Worm (Caenorhabditis elegans): ENCODE data around the gene ZC412.10.

ZC412.10 gene

ce11 chrV:14895557-14895956, 18.9 kb upstream of the ZC412.10 start, which contains the start of gene mpst-3 (continued):
- TF ChIP-seq jun-1 (tag; optimal IDR thresholded peaks at IDR 0.05), result no peak
- no peak for TF ChIP-seq nhr-237 (tag; optimal IDR thresholded peaks at IDR 0.05)
- no peak for TF ChIP-seq ctbp-1 (GFP tag; IDR thresholded peaks at IDR 0.05)
- no peak for TF ChIP-seq spr-1 (tag; optimal IDR thresholded peaks at IDR 0.05)
- no peak for TF ChIP-seq skn-1 (tag; optimal IDR thresholded peaks at IDR 0.05)
- TF ChIP-seq nhr-41 (GFP tag; IDR thresholded peaks at IDR 0.05), result no peak
- TF ChIP-seq nhr-48 (tag; optimal IDR thresholded peaks at IDR 0.05), result peak; percentile 47
- TF ChIP-seq snpc-1.2 (GFP tag; IDR thresholded peaks at IDR 0.05), result no peak
- TF ChIP-seq nhr-25 (tag; optimal IDR thresholded peaks at IDR 0.05; ENCODE audit: borderline replicate concordance, insufficient read depth), result no peak
- no peak for TF ChIP-seq F10B5.3 (tag; optimal IDR thresholded peaks at IDR 0.05)
- TF ChIP-seq daf-8 (GFP tag; IDR thresholded peaks at IDR 0.05), result no peak
- TF ChIP-seq unc-130 (GFP tag; optimal IDR thresholded peaks at IDR 0.05), result no peak
- TF ChIP-seq mxl-2 (GFP tag; conservative IDR thresholded peaks at IDR 0.05), result no peak
- no peak for TF ChIP-seq nhr-111 (GFP tag; optimal IDR thresholded peaks at IDR 0.05)
- TF ChIP-seq lir-3 (tag; optimal IDR thresholded peaks at IDR 0.05), result no peak
- no peak for TF ChIP-seq ceh-44 (GFP tag; IDR thresholded peaks at IDR 0.05)
- peak; percentile 51 for TF ChIP-seq mxl-3 (GFP tag; optimal IDR thresholded peaks at IDR 0.05)
- TF ChIP-seq hlh-11 (tag; optimal IDR thresholded peaks at IDR 0.05), result peak; percentile 79
- no peak for TF ChIP-seq ama-1 (optimal IDR thresholded peaks at IDR 0.05)
- TF ChIP-seq pha-4 (GFP tag; IDR thresholded peaks at IDR 0.05), result no peak
- TF ChIP-seq pha-4 (tag; optimal IDR thresholded peaks at IDR 0.05), result no peak
- no peak for TF ChIP-seq zip-11 (GFP tag; IDR thresholded peaks at IDR 0.05)
- no peak for TF ChIP-seq hmg-1.1 (GFP tag; IDR thresholded peaks at IDR 0.05)
- no peak for TF ChIP-seq madf-9 (GFP tag; conservative IDR thresholded peaks at IDR 0.05)
- peak; percentile 39 for TF ChIP-seq mes-2 (tag; optimal IDR thresholded peaks at IDR 0.05; ENCODE audit: poor library complexity, severe bottlenecking)
- no peak for TF ChIP-seq daf-12 (tag; optimal IDR thresholded peaks at IDR 0.05)
- TF ChIP-seq saeg-2 (GFP tag; IDR thresholded peaks at IDR 0.05), result no peak
- no peak for TF ChIP-seq ceh-20 (GFP tag; IDR thresholded peaks at IDR 0.05)
- TF ChIP-seq lin-13 (GFP tag; optimal IDR thresholded peaks at IDR 0.05), result no peak
- no peak for TF ChIP-seq gei-8 (GFP tag; optimal IDR thresholded peaks at IDR 0.05)
- no peak for TF ChIP-seq nhr-11 (tag; optimal IDR thresholded peaks at IDR 0.05)
- no peak for TF ChIP-seq ztf-7 (tag; optimal IDR thresholded peaks at IDR 0.05)
- no peak for TF ChIP-seq F26F4.8 (GFP tag; conservative IDR thresholded peaks at IDR 0.05)
- TF ChIP-seq nhr-76 (tag; optimal IDR thresholded peaks at IDR 0.05), result no peak
- TF ChIP-seq zag-1 (tag; optimal IDR thresholded peaks at IDR 0.05), result no peak
- TF ChIP-seq ZK337.2 (GFP tag; IDR thresholded peaks at IDR 0.05), result no peak
- TF ChIP-seq aha-1 (tag), result no peak
- no peak for TF ChIP-seq daf-16 (GFP tag; optimal IDR thresholded peaks at IDR 0.05)
- TF ChIP-seq daf-16 (tag; optimal IDR thresholded peaks at IDR 0.05), result peak; percentile 83
- no peak for TF ChIP-seq tag-97 (GFP tag; IDR thresholded peaks at IDR 0.05)
- TF ChIP-seq zip-2 (tag; optimal IDR thresholded peaks at IDR 0.05), result no peak
- no peak for TF ChIP-seq dpl-1 (GFP tag; optimal IDR thresholded peaks at IDR 0.05)
- TF ChIP-seq aly-2 (tag; optimal IDR thresholded peaks at IDR 0.05), result no peak
- no peak for TF ChIP-seq ceh-62 (tag; optimal IDR thresholded peaks at IDR 0.05)
- TF ChIP-seq Y105C5A.15 (GFP tag; IDR thresholded peaks at IDR 0.05), result no peak
- TF ChIP-seq tra-1 (GFP tag; IDR thresholded peaks at IDR 0.05), result no peak
- TF ChIP-seq nhr-77 (tag; optimal IDR thresholded peaks at IDR 0.05), result peak; percentile 22
- TF ChIP-seq rbr-2 (tag; optimal IDR thresholded peaks at IDR 0.05), result no peak
- no peak for TF ChIP-seq madf-5 (GFP tag; IDR thresholded peaks at IDR 0.05)
- no peak for TF ChIP-seq dmd-9 (GFP tag; IDR thresholded peaks at IDR 0.05)
- no peak for TF ChIP-seq cey-2 (tag; optimal IDR thresholded peaks at IDR 0.05; ENCODE audit: borderline replicate concordance, insufficient read depth)
- no peak for TF ChIP-seq lin-15B (tag; optimal IDR thresholded peaks at IDR 0.05)
- TF ChIP-seq dve-1 (tag; optimal IDR thresholded peaks at IDR 0.05; ENCODE audit: insufficient read depth), result peak; percentile 33
